Fruit fly (Drosophila melanogaster) whole organism, embryonic: ENCODE results near the gene GNBP2.

ENCODE experiments used
- Ada2b ChIP-seq: fragments of 200-800 bp; sonication (Bioruptor generic); IDR thresholded peaks from 2 replicates; pipeline ENCODE4 v1.3.6; 2022; ENCODE audit warnings: missing biosample characterization, missing genetic modification characterization
- Bdp1 ChIP-seq: fragments of 200-800 bp; sonication (Bioruptor generic); optimal IDR thresholded peaks from 3 replicates; lab custom pipeline; 2016; ENCODE audit warnings: missing biosample characterization, missing genetic modification characterization
- Bgb ChIP-seq: fragments of 200-800 bp; sonication (Bioruptor generic); IDR thresholded peaks from 2 replicates; pipeline ENCODE4 v1.3.6; 2022; ENCODE audit warnings: missing biosample characterization, missing genetic modification characterization; ENCODE audit not compliant: partially characterized antibody
- CG10959 ChIP-seq: fragments of 200-800 bp; sonication (Bioruptor generic); IDR thresholded peaks from 2 replicates; pipeline ENCODE4 v1.3.6; 2022; ENCODE audit warnings: missing biosample characterization, missing genetic modification characterization
- CG11085 ChIP-seq: fragments of 200-800 bp; sonication (Bioruptor generic); IDR thresholded peaks from 2 replicates; pipeline ENCODE4 v1.3.6; 2022; ENCODE audit warnings: missing biosample characterization, missing genetic modification characterization
- CG11398 ChIP-seq: fragments of 200-800 bp; sonication (Bioruptor generic); optimal IDR thresholded peaks from 2 replicates; lab custom pipeline; 2016; ENCODE audit warnings: missing biosample characterization, missing genetic modification characterization
- CG13624 ChIP-seq: fragments of 200-800 bp; sonication (Bioruptor generic); optimal IDR thresholded peaks from 2 replicates; lab custom pipeline; 2016; ENCODE audit warnings: missing biosample characterization, missing genetic modification characterization
- CG14860 ChIP-seq: fragments of 200-800 bp; sonication (Bioruptor generic); IDR thresholded peaks from 3 replicates; pipeline ENCODE4 v1.3.6; 2022; ENCODE audit warnings: missing biosample characterization, missing genetic modification characterization; ENCODE audit not compliant: partially characterized antibody
- CG14965 ChIP-seq: fragments of 200-800 bp; sonication (Bioruptor generic); optimal IDR thresholded peaks from 2 replicates; lab custom pipeline; 2016; ENCODE audit warnings: missing biosample characterization, missing genetic modification characterization, borderline replicate concordance
- CG15011 ChIP-seq: fragments of 200-800 bp; sonication (Bioruptor generic); optimal IDR thresholded peaks from 3 replicates; lab custom pipeline; 2018; ENCODE audit warnings: missing biosample characterization, mild to moderate bottlenecking, missing genetic modification characterization
- CG15269 ChIP-seq: fragments of 200-800 bp; sonication (Bioruptor generic); optimal IDR thresholded peaks from 2 replicates; lab custom pipeline; 2018; ENCODE audit warnings: missing biosample characterization, mild to moderate bottlenecking, missing genetic modification characterization, moderate library complexity
- CG16863 ChIP-seq: fragments of 200-800 bp; sonication (Bioruptor generic); optimal IDR thresholded peaks from 3 replicates; lab custom pipeline; 2016; ENCODE audit warnings: missing biosample characterization, missing genetic modification characterization
- CG17186 ChIP-seq: fragments of 200-800 bp; sonication (Bioruptor generic); optimal IDR thresholded peaks from 3 replicates; lab custom pipeline; 2017; ENCODE audit warnings: missing biosample characterization, missing genetic modification reagents, missing genetic modification characterization
- CG17361 ChIP-seq: fragments of 200-800 bp; sonication (Bioruptor generic); IDR thresholded peaks from 3 replicates; pipeline ENCODE4 v1.3.6; 2022; ENCODE audit warnings: missing biosample characterization, missing genetic modification characterization
- CG18619 ChIP-seq: fragments of 200-800 bp; sonication (Bioruptor generic); optimal IDR thresholded peaks from 3 replicates; lab custom pipeline; 2017; ENCODE audit warnings: missing biosample characterization, mild to moderate bottlenecking, missing genetic modification characterization
- CG2129 ChIP-seq: fragments of 200-800 bp; sonication (Bioruptor generic); IDR thresholded peaks from 2 replicates; pipeline ENCODE4 v1.3.6; 2022; ENCODE audit warnings: missing biosample characterization, missing genetic modification characterization; ENCODE audit not compliant: partially characterized antibody
- CG31365 ChIP-seq: fragments of 200-800 bp; sonication (Bioruptor generic); optimal IDR thresholded peaks from 2 replicates; lab custom pipeline; 2018; ENCODE audit warnings: missing biosample characterization, mild to moderate bottlenecking, missing genetic modification characterization
- CG31441 ChIP-seq: fragments of 200-800 bp; sonication (Bioruptor generic); IDR thresholded peaks from 2 replicates; pipeline ENCODE4 v1.3.6; 2022; ENCODE audit warnings: missing biosample characterization, missing genetic modification characterization
- CG3163 ChIP-seq: fragments of 200-800 bp; sonication (Bioruptor generic); optimal IDR thresholded peaks from 3 replicates; lab custom pipeline; 2016; ENCODE audit warnings: missing biosample characterization, missing genetic modification characterization
- CG32772 ChIP-seq: fragments of 200-800 bp; sonication (Bioruptor generic); IDR thresholded peaks from 2 replicates; pipeline ENCODE4 v1.3.6; 2022; ENCODE audit warnings: missing biosample characterization, missing genetic modification characterization
- CG33213 ChIP-seq: fragments of 200-800 bp; sonication (Bioruptor generic); optimal IDR thresholded peaks from 3 replicates; lab custom pipeline; 2016; ENCODE audit warnings: missing biosample characterization, missing genetic modification characterization
- CG4820 ChIP-seq: fragments of 200-800 bp; sonication (Bioruptor generic); optimal IDR thresholded peaks from 3 replicates; lab custom pipeline; 2016; ENCODE audit warnings: missing biosample characterization, missing genetic modification characterization
- CG7556 ChIP-seq: fragments of 200-800 bp; sonication (Bioruptor generic); optimal IDR thresholded peaks from 2 replicates; lab custom pipeline; 2017; ENCODE audit warnings: missing biosample characterization, mild to moderate bottlenecking, missing genetic modification characterization
- CG7745 ChIP-seq: fragments of 200-800 bp; sonication (Bioruptor generic); optimal IDR thresholded peaks from 2 replicates; lab custom pipeline; 2018; ENCODE audit warnings: missing biosample characterization, mild to moderate bottlenecking, missing genetic modification characterization, moderate library complexity
- CG7786 ChIP-seq: fragments of 200-800 bp; sonication (Bioruptor generic); optimal IDR thresholded peaks from 2 replicates; lab custom pipeline; 2016; ENCODE audit warnings: missing biosample characterization, missing genetic modification characterization
- CG7963 ChIP-seq: fragments of 200-800 bp; sonication (Bioruptor generic); IDR thresholded peaks from 3 replicates; pipeline ENCODE4 v1.3.6; 2022; ENCODE audit warnings: missing biosample characterization, missing genetic modification characterization; ENCODE audit not compliant: partially characterized antibody
- Dip3 ChIP-seq: fragments of 200-800 bp; sonication (Bioruptor generic); optimal IDR thresholded peaks from 3 replicates; lab custom pipeline; 2016; ENCODE audit warnings: missing biosample characterization, missing genetic modification characterization
- Fer3 ChIP-seq: fragments of 200-800 bp; sonication (Bioruptor generic); optimal IDR thresholded peaks from 2 replicates; lab custom pipeline; 2018; ENCODE audit warnings: missing biosample characterization, mild to moderate bottlenecking, missing genetic modification characterization, moderate library complexity
- HLH4C ChIP-seq: fragments of 200-800 bp; sonication (Bioruptor generic); IDR thresholded peaks from 3 replicates; pipeline ENCODE4 v1.3.6; 2022; ENCODE audit warnings: missing biosample characterization, missing genetic modification characterization; ENCODE audit not compliant: partially characterized antibody
- Hand ChIP-seq: fragments of 200-800 bp; sonication (Bioruptor generic); optimal IDR thresholded peaks from 2 replicates; lab custom pipeline; 2017; ENCODE audit warnings: mild to moderate bottlenecking, missing biosample characterization, missing genetic modification reagents, missing genetic modification characterization
- Lim3 ChIP-seq: fragments of 200-800 bp; sonication (Bioruptor generic); IDR thresholded peaks from 2 replicates; pipeline ENCODE4 v1.3.6; 2022; ENCODE audit warnings: missing biosample characterization, missing genetic modification characterization
- NK7.1 ChIP-seq: fragments of 200-800 bp; sonication (Bioruptor generic); optimal IDR thresholded peaks from 3 replicates; lab custom pipeline; 2016; ENCODE audit warnings: missing biosample characterization, missing genetic modification characterization
- Nf-YC ChIP-seq: fragments of 200-800 bp; optimal IDR thresholded peaks from 3 replicates; lab custom pipeline; 2019; ENCODE audit warnings: missing biosample characterization, mild to moderate bottlenecking, missing genetic modification characterization, moderate library complexity
- Usf ChIP-seq: fragments of 200-800 bp; sonication (Bioruptor generic); optimal IDR thresholded peaks from 2 replicates; lab custom pipeline; 2017; ENCODE audit warnings: missing genotype, missing biosample characterization, missing genetic modification characterization
- Vsx1 ChIP-seq: fragments of 200-800 bp; sonication (Bioruptor generic); optimal IDR thresholded peaks from 2 replicates; lab custom pipeline; 2017; ENCODE audit warnings: missing biosample characterization, mild to moderate bottlenecking, missing genetic modification characterization, missing genetic modification reagents
- aop ChIP-seq: fragments of 200-800 bp; sonication (Bioruptor generic); IDR thresholded peaks from 2 replicates; pipeline ENCODE4 v1.3.6; 2022; ENCODE audit warnings: missing biosample characterization, missing genetic modification characterization
- chinmo ChIP-seq: fragments of 200-800 bp; sonication (Bioruptor generic); IDR thresholded peaks from 4 replicates; pipeline ENCODE4 v1.3.6; 2022; ENCODE audit warnings: missing biosample characterization, missing genetic modification characterization; ENCODE audit not compliant: partially characterized antibody
- cwo ChIP-seq: fragments of 200-800 bp; sonication (Bioruptor generic); optimal IDR thresholded peaks from 3 replicates; lab custom pipeline; 2017; ENCODE audit warnings: missing biosample characterization, missing genetic modification characterization, mild to moderate bottlenecking, moderate library complexity, missing genetic modification reagents
- gfzf ChIP-seq: fragments of 200-800 bp; sonication (Bioruptor generic); optimal IDR thresholded peaks from 2 replicates; lab custom pipeline; 2016; ENCODE audit warnings: missing biosample characterization, mild to moderate bottlenecking, missing genetic modification characterization, moderate library complexity
- gro ChIP-seq: fragments of 200-800 bp; sonication (Bioruptor generic); optimal IDR thresholded peaks from 2 replicates; lab custom pipeline; 2016; ENCODE audit warnings: missing biosample characterization, missing genetic modification characterization
- gsb-n ChIP-seq: fragments of 200-800 bp; sonication (Bioruptor generic); optimal IDR thresholded peaks from 3 replicates; lab custom pipeline; 2018; ENCODE audit warnings: missing biosample characterization, mild to moderate bottlenecking, missing genetic modification characterization
- ind ChIP-seq: fragments of 200-800 bp; sonication (Bioruptor generic); optimal IDR thresholded peaks from 3 replicates; lab custom pipeline; 2016; ENCODE audit warnings: missing biosample characterization, missing genetic modification characterization
- p53 ChIP-seq: fragments of 200-800 bp; sonication (Bioruptor generic); optimal IDR thresholded peaks from 2 replicates; lab custom pipeline; 2016; ENCODE audit warnings: missing biosample characterization, missing genetic modification characterization
- sens ChIP-seq: fragments of 200-800 bp; sonication (Bioruptor generic); peaks from one replicate; lab custom pipeline; 2016; ENCODE audit warnings: missing biosample characterization, missing genetic modification characterization
- slbo ChIP-seq: fragments of 200-800 bp; sonication (Bioruptor generic); IDR thresholded peaks from 2 replicates; pipeline ENCODE4 v1.3.6; 2022; ENCODE audit warnings: missing biosample characterization, missing genetic modification characterization
- so ChIP-seq: fragments of 200-800 bp; sonication (Bioruptor generic); IDR thresholded peaks from 3 replicates; pipeline ENCODE4 v1.3.6; 2022; ENCODE audit warnings: missing biosample characterization, missing genetic modification characterization
- tup ChIP-seq: fragments of 200-800 bp; sonication (Bioruptor generic); optimal IDR thresholded peaks from 2 replicates; lab custom pipeline; 2016; ENCODE audit warnings: missing biosample characterization, mild to moderate bottlenecking, missing genetic modification characterization, moderate library complexity
- unpg ChIP-seq: fragments of 200-800 bp; sonication (Bioruptor generic); optimal IDR thresholded peaks from 3 replicates; lab custom pipeline; 2018; ENCODE audit warnings: missing biosample characterization, mild to moderate bottlenecking, missing genetic modification characterization, moderate library complexity
- usp ChIP-seq: fragments of >200 bp; optimal IDR thresholded peaks from 2 replicates; lab custom pipeline; 2017; ENCODE audit warnings: missing biosample characterization, missing genetic modification characterization
- wek ChIP-seq: fragments of 200-800 bp; sonication (Bioruptor generic); optimal IDR thresholded peaks from 3 replicates; lab custom pipeline; 2018; ENCODE audit warnings: missing biosample characterization, mild to moderate bottlenecking, missing genetic modification characterization, moderate library complexity

Gene GNBP2

DNA sequence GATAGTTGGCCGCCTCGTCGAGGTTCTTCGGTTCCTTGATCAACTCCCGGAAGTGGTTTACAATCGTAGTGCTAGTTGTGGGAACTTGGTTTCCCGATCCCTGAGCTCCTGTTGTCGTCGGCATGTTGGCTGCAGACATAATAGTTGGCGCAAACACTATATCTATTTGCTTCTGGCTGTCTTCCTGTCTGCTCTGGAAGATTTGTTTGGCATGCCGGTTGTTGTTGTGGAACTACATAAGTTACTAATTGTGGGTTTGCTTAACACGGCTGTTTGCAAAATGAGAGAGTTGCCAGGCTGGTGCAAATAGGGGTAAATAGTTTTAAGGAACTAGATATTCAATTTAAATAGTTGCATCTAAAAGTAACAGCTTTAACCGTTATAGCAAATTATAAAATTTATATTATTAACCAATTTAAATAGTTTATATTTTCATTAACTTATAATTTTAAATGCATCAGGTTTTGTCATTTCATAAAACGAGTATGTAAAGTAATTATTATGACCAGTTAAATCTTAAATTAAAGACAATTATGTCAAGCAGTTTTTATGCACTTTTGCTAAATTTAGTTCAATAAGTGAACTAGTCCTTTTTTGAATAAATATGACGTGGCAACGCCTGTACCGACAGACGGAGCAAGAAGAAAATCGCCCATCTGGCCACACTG is 6.5 kb upstream of the GNBP2 start, which contains the start of the genes Sgf11 and CG32202 (continued):
- TF ChIP-seq Bdp1 (GFP tag; lab: Kevin White, UChicago) (no peak), sens (peak; percentile 76), cwo (GFP tag; lab: Kevin White, UChicago) (peak; percentile 32), CG11398 (GFP tag; lab: Kevin White, UChicago) (no peak), CG14860 (GFP tag; lab: Robert Waterston, UW) (no peak), CG7963 (no peak), CG17361 (GFP tag; lab: Robert Waterston, UW) (peak; percentile 80; the same call in 2 of the 3 replicates), gfzf (GFP tag; lab: Kevin White, UChicago) (peak; percentile 68), slbo (peak; percentile 72), Vsx1 (no peak), CG17186 (no peak), CG10959 (GFP tag; lab: Robert Waterston, UW) (0 out of 2 replicates have a peak, but pooled peaks have one; percentile 21), tup (GFP tag; lab: Kevin White, UChicago) (no peak), CG13624 (GFP tag; lab: Kevin White, UChicago) (no peak), CG15269 (peak; percentile 75), Bgb (GFP tag; lab: Robert Waterston, UW) (no peak), Nf-YC (peak; percentile 61), CG2129 (GFP tag; lab: Robert Waterston, UW) (no peak), Fer3 (tag; lab: Kevin White, UChicago) (peak; percentile 35), usp (GFP tag; lab: Kevin White, UChicago) (no peak), HLH4C (GFP tag; lab: Robert Waterston, UW) (no peak), CG31441 (GFP tag; lab: Robert Waterston, UW) (peak; percentile 76), CG11085 (no peak), Usf (GFP tag; lab: Kevin White, UChicago) (no peak), CG3163 (no peak), CG33213 (peak; percentile 8), CG15011 (GFP tag; lab: Kevin White, UChicago) (no peak), CG18619 (GFP tag; lab: Kevin White, UChicago) (peak; percentile 63), CG4820 (GFP tag; lab: Kevin White, UChicago) (peak; percentile 7), so (GFP tag; lab: Robert Waterston, UW) (no peak), Hand (no peak), gsb-n (tag; lab: Kevin White, UChicago) (peak; percentile 48), Ada2b (GFP tag; lab: Robert Waterston, UW) (0 out of 2 replicates have a peak, but pooled peaks have one; percentile 7), gro (GFP tag; lab: Kevin White, UChicago) (no peak), CG16863 (no peak), NK7.1 (GFP tag; lab: Kevin White, UChicago) (no peak), Lim3 (GFP tag; lab: Robert Waterston, UW) (no peak), Dip3 (GFP tag; lab: Kevin White, UChicago) (peak; percentile 9), ind (GFP tag; lab: Kevin White, UChicago) (peak; percentile 59), CG7556 (peak; percentile 80), p53 (GFP tag; lab: Kevin White, UChicago) (no peak), CG7745 (no peak), CG32772 (GFP tag; lab: Robert Waterston, UW) (peak; percentile 62), CG31365 (tag; lab: Kevin White, UChicago) (no peak), chinmo (no peak), CG7786 (GFP tag; lab: Kevin White, UChicago) (no peak), wek (GFP tag; lab: Kevin White, UChicago) (no peak), aop (GFP tag; lab: Robert Waterston, UW) (no peak), CG14965 (GFP tag; lab: Kevin White, UChicago) (no peak), unpg (GFP tag; lab: Kevin White, UChicago) (peak; percentile 68)
